Worm (Caenorhabditis elegans) whole organism, L1 larva: ENCODE data around the gene dcap-2.
A peak's percentile ranks its signal among the peaks of the same experiment; 100 is the strongest.

ENCODE experiments used
- C04F5.9 ChIP-seq: sonication (generic microtip); optimal IDR thresholded peaks from 2 replicates; lab custom pipeline; 2016; ENCODE audit warnings: missing genetic modification characterization, missing compliant biosample characterization
- C16A3.4 ChIP-seq: fragments of 150-350 bp; optimal IDR thresholded peaks from 2 replicates; lab custom pipeline; 2014; ENCODE audit warnings: missing biosample characterization, missing genetic modification characterization
- Y116A8C.19 ChIP-seq: sonication (generic microtip); optimal IDR thresholded peaks from 2 replicates; lab custom pipeline; 2016; ENCODE audit warnings: missing compliant biosample characterization, missing genetic modification characterization, borderline replicate concordance
- aly-2 ChIP-seq: fragments of 150-350 bp; optimal IDR thresholded peaks from 2 replicates; lab custom pipeline; 2014; ENCODE audit warnings: missing biosample characterization, missing genetic modification characterization
- blmp-1 ChIP-seq: fragments of 150-350 bp; optimal IDR thresholded peaks from 2 replicates; lab custom pipeline; 2014; ENCODE audit warnings: missing biosample characterization, missing genetic modification characterization
- ceh-82 ChIP-seq, 3 experiments: fragments of 150-350 bp in 1 of 3; sonication (generic microtip) in 2 of 3; optimal IDR thresholded peaks; 2 replicates each; lab custom pipeline; 2014 to 2017; ENCODE audit warnings: missing biosample characterization in 3 of 3, missing genetic modification characterization in 3 of 3
- dpl-1 ChIP-seq, 3 experiments: fragments of 150-350 bp in 2 of 3; sonication (generic microtip) in 1 of 3; optimal IDR thresholded peaks; 2 replicates each; lab custom pipeline; 2014 to 2017; ENCODE audit warnings: missing biosample characterization in 3 of 3, missing genetic modification characterization in 3 of 3, missing genetic modification reagents in 3 of 3
- dsc-1 ChIP-seq: sonication (generic microtip); optimal IDR thresholded peaks from 2 replicates; lab custom pipeline; 2016; ENCODE audit warnings: mild to moderate bottlenecking, missing genetic modification characterization, missing compliant biosample characterization
- efl-1 ChIP-seq, 4 experiments: fragments of 150-350 bp; optimal IDR thresholded peaks in 3 of 4; peaks in 1 of 4; 1 replicate in 1 of 4; 2 replicates in 3 of 4; lab custom pipeline; 2014; ENCODE audit warnings: missing biosample characterization in 2 of 4, missing genetic modification characterization in 2 of 4, missing genetic modification reagents in 2 of 4
- efl-3 ChIP-seq: fragments of 200-800 bp; sonication (Bioruptor generic); optimal IDR thresholded peaks from 2 replicates; lab custom pipeline; 2018; ENCODE audit warnings: mild to moderate bottlenecking, missing genetic modification characterization, missing compliant biosample characterization
- egl-13 ChIP-seq: sonication (generic microtip); optimal IDR thresholded peaks from 2 replicates; lab custom pipeline; 2016; ENCODE audit warnings: missing genotype, missing genetic modification reagents, missing genetic modification characterization, missing compliant biosample characterization
- egl-27 ChIP-seq, 2 experiments: fragments of 150-350 bp in 1 of 2; sonication (generic microtip); optimal IDR thresholded peaks; 3 replicates each; lab custom pipeline; 2017 to 2018; ENCODE audit warnings: missing biosample characterization in 2 of 2, missing genetic modification characterization in 2 of 2, missing genetic modification reagents in 2 of 2
- elt-2 ChIP-seq: sonication (generic microtip); optimal IDR thresholded peaks from 2 replicates; lab custom pipeline; 2016; ENCODE audit warnings: missing genetic modification characterization, mild to moderate bottlenecking, inconsistent platforms, missing compliant biosample characterization, missing genetic modification reagents
- elt-3 ChIP-seq, 6 experiments: fragments of 150-350 bp in 1 of 6; sonication (generic microtip); optimal IDR thresholded peaks; 2 replicates each; lab custom pipeline; 2017 to 2018; ENCODE audit warnings: missing biosample characterization in 6 of 6, missing genetic modification characterization in 6 of 6, inconsistent platforms in 1 of 6
- fkh-10 ChIP-seq: sonication (generic microtip); optimal IDR thresholded peaks from 2 replicates; lab custom pipeline; 2017; ENCODE audit warnings: missing biosample characterization, missing genetic modification reagents, missing genetic modification characterization
- fos-1 ChIP-seq: fragments of 150-350 bp; optimal IDR thresholded peaks from 2 replicates; lab custom pipeline; 2014; ENCODE audit warnings: missing biosample characterization, missing genetic modification characterization
- hlh-4 ChIP-seq: sonication (generic microtip); optimal IDR thresholded peaks from 2 replicates; lab custom pipeline; 2016; ENCODE audit warnings: mild to moderate bottlenecking, missing genetic modification characterization, missing compliant biosample characterization
- hpl-2 ChIP-seq: fragments of 150-350 bp; optimal IDR thresholded peaks from 2 replicates; lab custom pipeline; 2014; ENCODE audit warnings: missing biosample characterization, missing genetic modification reagents, missing genetic modification characterization
- jun-1 ChIP-seq: fragments of 150-350 bp; optimal IDR thresholded peaks from 2 replicates; lab custom pipeline; 2014; ENCODE audit warnings: missing biosample characterization, missing genetic modification reagents, missing genetic modification characterization
- lin-14 ChIP-seq: fragments of 200-800 bp; sonication (Bioruptor generic); optimal IDR thresholded peaks from 2 replicates; lab custom pipeline; 2018; ENCODE audit warnings: mild to moderate bottlenecking, missing genetic modification characterization, moderate library complexity, missing compliant biosample characterization
- lin-35 ChIP-seq, 2 experiments: fragments of 150-350 bp; optimal IDR thresholded peaks; 2 replicates each; lab custom pipeline; 2014; ENCODE audit warnings: missing biosample characterization in 2 of 2, missing genetic modification characterization in 2 of 2, missing genetic modification reagents in 2 of 2
- lin-39 ChIP-seq: fragments of 150-350 bp; optimal IDR thresholded peaks from 2 replicates; lab custom pipeline; 2014; ENCODE audit warnings: missing biosample characterization, missing genetic modification reagents, missing genetic modification characterization
- lir-3 ChIP-seq: sonication (generic microtip); optimal IDR thresholded peaks from 2 replicates; lab custom pipeline; 2016; ENCODE audit warnings: mild to moderate bottlenecking, missing genetic modification characterization, moderate library complexity, missing compliant biosample characterization; ENCODE audit not compliant: poor library complexity
- lsy-2 ChIP-seq, 2 experiments: fragments of 150-350 bp; optimal IDR thresholded peaks; 2 replicates each; lab custom pipeline; 2014; ENCODE audit warnings: missing biosample characterization in 2 of 2, missing genetic modification characterization in 2 of 2
- mep-1 ChIP-seq: fragments of 150-350 bp; optimal IDR thresholded peaks from 2 replicates; lab custom pipeline; 2014; ENCODE audit warnings: missing biosample characterization, missing genetic modification characterization
- nhr-11 ChIP-seq: fragments of 150-350 bp; optimal IDR thresholded peaks from 2 replicates; lab custom pipeline; 2014; ENCODE audit warnings: missing biosample characterization, missing genetic modification characterization
- nhr-71 ChIP-seq: sonication (generic microtip); optimal IDR thresholded peaks from 2 replicates; lab custom pipeline; 2016; ENCODE audit warnings: mild to moderate bottlenecking, missing genetic modification characterization, moderate library complexity, missing compliant biosample characterization
- rnt-1 ChIP-seq: sonication (generic microtip); optimal IDR thresholded peaks from 2 replicates; lab custom pipeline; 2016; ENCODE audit warnings: mild to moderate bottlenecking, missing genetic modification characterization, moderate library complexity, missing compliant biosample characterization
- skn-1 ChIP-seq: fragments of 150-350 bp; optimal IDR thresholded peaks from 2 replicates; lab custom pipeline; 2014; ENCODE audit warnings: missing biosample characterization, missing genetic modification characterization
- snu-23 ChIP-seq: sonication (generic microtip); optimal IDR thresholded peaks from 2 replicates; lab custom pipeline; 2016; ENCODE audit warnings: missing genetic modification characterization, missing compliant biosample characterization
- sox-4 ChIP-seq: sonication (generic microtip); optimal IDR thresholded peaks from 2 replicates; lab custom pipeline; 2016; ENCODE audit warnings: missing genetic modification characterization, missing compliant biosample characterization
- sptf-1 ChIP-seq: fragments of 150-350 bp; optimal IDR thresholded peaks from 2 replicates; lab custom pipeline; 2014; ENCODE audit warnings: missing biosample characterization, missing genetic modification characterization
- tlp-1 ChIP-seq: fragments of 150-350 bp; optimal IDR thresholded peaks from 2 replicates; lab custom pipeline; 2014; ENCODE audit warnings: missing biosample characterization, missing genetic modification characterization
- unc-30 ChIP-seq: sonication (generic microtip); optimal IDR thresholded peaks from 2 replicates; lab custom pipeline; 2017; ENCODE audit warnings: missing biosample characterization, missing genetic modification characterization
- unc-98 ChIP-seq: fragments of 200-800 bp; sonication (Bioruptor generic); IDR thresholded peaks from 2 replicates; pipeline ENCODE4 v1.3.6; 2022; ENCODE audit warnings: missing genetic modification characterization, missing compliant biosample characterization
- zag-1 ChIP-seq: fragments of 150-350 bp; optimal IDR thresholded peaks from 2 replicates; lab custom pipeline; 2014; ENCODE audit warnings: missing biosample characterization, missing genetic modification characterization
- zip-4 ChIP-seq: fragments of 200-800 bp; sonication (Bioruptor generic); optimal IDR thresholded peaks from 2 replicates; lab custom pipeline; 2018; ENCODE audit warnings: mild to moderate bottlenecking, missing genetic modification characterization, moderate library complexity, missing compliant biosample characterization
- ztf-11 ChIP-seq, 2 experiments: sonication (generic microtip); optimal IDR thresholded peaks; 2 replicates each; lab custom pipeline; 2016 to 2017; ENCODE audit warnings: missing genetic modification characterization in 2 of 2, missing biosample characterization in 1 of 2, missing compliant biosample characterization in 1 of 2
- ztf-4 ChIP-seq: fragments of 150-350 bp; optimal IDR thresholded peaks from 2 replicates; lab custom pipeline; 2014; ENCODE audit warnings: missing biosample characterization, missing genetic modification characterization

The dcap-2 gene

ce11 chrIV:13521785-13522184 lies at the start of gene dcap-2:
Gene dcap-2 (minus strand): TSS chrIV:13521870.
- TF ChIP-seq sox-4 (tag; lab: Kevin White, UChicago): no peak
- TF ChIP-seq snu-23 (GFP tag; lab: Kevin White, UChicago): no peak
- no peak for TF ChIP-seq lin-39
- peak in 1 of 2 experiments; percentile 6 for TF ChIP-seq efl-1 (optimal IDR thresholded peaks at IDR 0.05; lab: Kevin White, UChicago)
- TF ChIP-seq efl-1 (GFP tag; optimal IDR thresholded peaks at IDR 0.05 in 1 of 2; lab: Kevin White, UChicago): peak in 1 of 2 experiments; percentile 4
- TF ChIP-seq hpl-2 (GFP tag; lab: Kevin White, UChicago): no peak
- TF ChIP-seq nhr-11 (tag; lab: Kevin White, UChicago): no peak
- peak; percentile 5 for TF ChIP-seq C16A3.4
- TF ChIP-seq efl-3 (GFP tag; lab: Kevin White, UChicago): no peak
- TF ChIP-seq aly-2: no peak
- TF ChIP-seq ceh-82 (tag; optimal IDR thresholded peaks at IDR 0.05; lab: Kevin White, UChicago): no peak
- TF ChIP-seq dpl-1 (GFP tag; optimal IDR thresholded peaks at IDR 0.05; lab: Kevin White, UChicago): peak in 1 of 3 experiments; percentile 21
- TF ChIP-seq skn-1 (tag; lab: Kevin White, UChicago): no peak
- peak; percentile 29 for TF ChIP-seq blmp-1
- TF ChIP-seq mep-1 (tag; lab: Kevin White, UChicago): peak; percentile 14
- peak in 1 of 2 experiments; percentile 47 for TF ChIP-seq lin-35 (GFP tag; optimal IDR thresholded peaks at IDR 0.05; lab: Kevin White, UChicago)
- TF ChIP-seq lsy-2 (tag; optimal IDR thresholded peaks at IDR 0.05; lab: Kevin White, UChicago): peak in 1 of 2 experiments; percentile 49
- TF ChIP-seq sptf-1 (tag; lab: Kevin White, UChicago): no peak

ce11 chrIV:13564284-13564683 lies 42.6 kb upstream of the dcap-2 start:
- TF ChIP-seq Y116A8C.19 (tag; lab: Kevin White, UChicago) (no peak), elt-3 (tag; optimal IDR thresholded peaks at IDR 0.05; lab: Kevin White, UChicago) (no peak), ztf-4 (tag; lab: Kevin White, UChicago) (no peak), fkh-10 (GFP tag; lab: Kevin White, UChicago) (peak; percentile 80), efl-1 (optimal IDR thresholded peaks at IDR 0.05; lab: Kevin White, UChicago) (no peak), efl-1 (GFP tag; optimal IDR thresholded peaks at IDR 0.05 in 1 of 2; lab: Kevin White, UChicago) (no peak), lin-14 (GFP tag; lab: Kevin White, UChicago) (peak; percentile 49), ztf-11 (tag; optimal IDR thresholded peaks at IDR 0.05; lab: Kevin White, UChicago) (no peak), snu-23 (GFP tag; lab: Kevin White, UChicago) (no peak), tlp-1 (no peak), unc-30 (tag; lab: Kevin White, UChicago) (no peak), unc-98 (GFP tag; lab: Robert Waterston, UW) (no peak), lin-39 (no peak), zip-4 (no peak), zag-1 (no peak), elt-2 (tag; lab: Kevin White, UChicago) (no peak)

ce11 chrIV:13561629-13562028 lies 40.0 kb upstream of the dcap-2 start, which contains the start of the genes Y45F10B.13 and qui-1:
Gene Y45F10B.13 (minus strand): TSS chrIV:13561729.
Gene qui-1 (plus strand): TSS chrIV:13561861.
- no peak for TF ChIP-seq snu-23 (GFP tag; lab: Kevin White, UChicago)
- TF ChIP-seq rnt-1 (tag; lab: Kevin White, UChicago): peak; percentile 22
- TF ChIP-seq jun-1: no peak
- TF ChIP-seq egl-13: no peak
- TF ChIP-seq lin-14 (GFP tag; lab: Kevin White, UChicago): peak; percentile 47
- no peak for TF ChIP-seq fos-1 (tag; lab: Kevin White, UChicago)
- TF ChIP-seq dsc-1 (tag; lab: Kevin White, UChicago): peak; percentile 64
- TF ChIP-seq hlh-4: no peak

- TF ChIP-seq elt-2 (tag; lab: Kevin White, UChicago) (no peak), lir-3 (tag; lab: Kevin White, UChicago) (no peak), zag-1 (no peak), nhr-71 (tag; lab: Kevin White, UChicago) (no peak), egl-27 (tag; optimal IDR thresholded peaks at IDR 0.05; lab: Kevin White, UChicago) (no peak), aly-2 (no peak), C04F5.9 (no peak)
These were observed 37.4 kb upstream of the dcap-2 start for ce11 chrIV:13559020-13559419.
